Fruit fly (Drosophila melanogaster) whole organism: ENCODE measurements around the gene Ttc19.
A peak's percentile ranks its signal among the peaks of the same experiment; 100 is the strongest.

ENCODE experiments used
- CG8478 ChIP-seq: fragments of >200 bp; optimal IDR thresholded peaks from 2 replicates; lab custom pipeline; 2018; ENCODE audit warnings: inconsistent platforms
- Dll ChIP-seq: fragments of >200 bp; optimal IDR thresholded peaks from 2 replicates; lab custom pipeline; 2017
- EcR ChIP-seq, 2 experiments: fragments of >200 bp; optimal IDR thresholded peaks; 2 replicates each; lab custom pipeline; 2017; ENCODE audit warnings: missing biosample characterization in 2 of 2, missing genetic modification characterization in 2 of 2, missing genetic modification reagents in 2 of 2
- pan ChIP-seq: fragments of >200 bp; optimal IDR thresholded peaks from 2 replicates; lab custom pipeline; 2017
- psq ChIP-seq: fragments of >200 bp; optimal IDR thresholded peaks from 2 replicates; lab custom pipeline; 2017
- usp ChIP-seq: fragments of >200 bp; optimal IDR thresholded peaks from 2 replicates; lab custom pipeline; 2017; ENCODE audit warnings: missing biosample characterization, missing genetic modification characterization, mixed read lengths

Ttc19 gene

DNA sequence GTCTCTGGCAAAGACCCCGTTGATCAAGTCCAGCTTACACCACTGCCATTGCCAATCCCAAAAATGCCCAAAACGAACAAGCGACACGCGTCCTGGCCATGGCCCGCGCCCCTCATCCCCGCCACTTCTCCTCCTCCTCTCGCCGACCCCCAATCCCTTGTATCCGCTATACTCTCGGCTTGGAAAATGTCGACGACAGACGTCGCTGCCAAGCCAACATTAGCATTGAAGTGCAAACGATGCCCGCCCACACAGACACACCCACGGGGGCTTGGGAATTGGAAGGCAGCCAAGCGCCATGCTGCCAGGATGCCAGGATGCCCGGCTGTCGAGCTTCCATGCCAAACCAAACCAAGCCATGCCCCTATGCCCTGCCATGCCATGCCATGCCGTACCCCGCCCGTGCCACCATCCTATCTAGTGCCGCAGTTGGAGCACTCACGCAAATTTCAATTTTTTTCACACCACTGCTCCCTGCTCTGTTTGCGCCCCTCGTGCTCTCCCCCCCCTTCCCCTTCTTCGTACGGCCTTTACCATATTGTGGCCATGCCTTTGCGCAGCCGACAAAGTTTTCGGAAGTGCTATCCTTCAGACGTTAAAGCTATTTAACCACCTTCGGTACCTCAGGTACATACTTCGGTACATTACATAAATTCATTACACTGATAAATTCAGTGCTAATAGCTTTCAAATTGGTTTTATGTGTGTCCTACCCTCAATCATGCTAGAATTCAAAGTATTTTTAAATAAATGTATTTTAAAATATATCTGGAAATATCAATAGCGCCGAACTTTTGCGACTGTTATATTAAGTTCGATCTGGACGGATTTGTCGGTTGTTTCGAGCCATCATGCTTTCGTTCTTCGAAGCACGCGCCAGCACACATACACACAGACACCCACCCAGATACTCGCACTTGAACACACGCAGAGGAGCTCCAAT is 23.4 kb downstream of the Ttc19 start:
- TF ChIP-seq usp (GFP tag; lab: Kevin White, UChicago) (no peak), Dll (lab: Kevin White, UChicago) (no peak), EcR (GFP tag; optimal IDR thresholded peaks at IDR 0.05; lab: Kevin White, UChicago) (no peak), pan (lab: Kevin White, UChicago) (no peak), psq (lab: Kevin White, UChicago) (no peak), CG8478 (lab: Kevin White, UChicago) (no peak)

DNA sequence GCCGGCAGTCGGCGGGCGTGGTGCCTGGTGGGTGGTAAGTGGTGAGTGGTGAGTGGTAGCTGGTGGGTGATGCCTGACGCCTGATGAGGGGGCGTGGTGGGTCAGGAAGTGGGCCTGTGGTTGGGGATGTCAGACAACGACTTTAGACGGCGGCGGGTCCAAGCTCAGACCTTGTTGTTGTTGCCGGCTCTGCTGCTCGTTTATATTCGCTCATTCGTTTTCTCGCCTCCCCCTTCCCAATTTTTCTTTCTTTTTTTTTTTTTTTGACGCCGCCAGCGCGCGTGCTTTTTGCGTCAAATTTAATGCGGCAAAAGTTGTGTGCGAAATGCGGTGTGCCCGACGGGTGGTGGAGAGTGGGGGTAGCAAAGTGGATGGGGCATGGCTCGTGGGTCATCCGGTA is 25.3 kb downstream of the Ttc19 start:
- no peak for TF ChIP-seq pan (lab: Kevin White, UChicago)
- TF ChIP-seq usp (GFP tag; lab: Kevin White, UChicago), result no peak
- TF ChIP-seq EcR (GFP tag; optimal IDR thresholded peaks at IDR 0.05; lab: Kevin White, UChicago), result no peak
- TF ChIP-seq CG8478 (lab: Kevin White, UChicago), result no peak
- no peak for TF ChIP-seq psq (lab: Kevin White, UChicago)
- no peak for TF ChIP-seq Dll (lab: Kevin White, UChicago)

DNA sequence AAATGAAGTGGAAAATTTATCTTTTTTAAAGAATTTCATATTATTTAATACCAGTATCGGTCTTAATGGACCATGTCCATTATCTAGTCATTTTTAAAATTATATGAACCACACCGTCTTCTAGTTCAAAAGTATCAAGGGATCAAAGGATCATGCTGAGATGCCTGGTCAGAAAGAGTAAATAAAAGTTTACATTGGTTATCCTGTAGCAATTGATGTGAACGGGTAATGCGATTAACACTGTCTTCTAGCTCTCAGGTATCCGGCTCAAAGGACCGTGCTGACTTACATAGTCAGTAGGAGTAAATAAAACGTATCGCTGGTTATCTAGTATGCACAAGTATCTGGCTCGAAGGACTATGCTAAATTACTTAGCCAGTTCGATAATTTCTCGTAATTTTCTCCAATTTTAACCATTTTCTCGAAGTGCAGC is 25.8 kb downstream of the Ttc19 start:
- no peak for TF ChIP-seq EcR (GFP tag; optimal IDR thresholded peaks at IDR 0.05; lab: Kevin White, UChicago)
- no peak for TF ChIP-seq Dll (lab: Kevin White, UChicago)
- TF ChIP-seq CG8478 (lab: Kevin White, UChicago), result no peak
- no peak for TF ChIP-seq usp (GFP tag; lab: Kevin White, UChicago)
- no peak for TF ChIP-seq psq (lab: Kevin White, UChicago)
- no peak for TF ChIP-seq pan (lab: Kevin White, UChicago)

DNA sequence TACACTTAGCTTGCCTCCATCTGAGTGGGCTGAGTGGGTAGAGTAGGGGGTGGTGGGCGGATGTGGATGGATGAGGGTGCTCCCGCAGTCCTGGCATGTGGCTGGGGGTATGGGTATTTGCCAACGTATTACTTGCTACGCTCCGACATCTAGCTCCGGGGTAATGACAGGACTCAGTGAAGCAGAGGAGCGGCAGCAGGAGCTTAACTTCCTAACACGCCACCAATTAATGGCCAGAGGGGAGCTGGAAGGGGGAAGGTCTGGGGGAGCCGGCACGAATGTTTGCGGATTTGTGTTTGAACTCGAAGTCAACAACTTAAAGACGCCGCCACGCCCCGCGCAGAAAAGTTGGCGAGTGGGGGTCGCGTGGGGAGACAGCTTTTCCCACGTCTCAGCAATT is 26.7 kb downstream of the Ttc19 start:
- TF ChIP-seq pan (lab: Kevin White, UChicago) (no peak), psq (lab: Kevin White, UChicago) (no peak), CG8478 (lab: Kevin White, UChicago) (no peak), usp (GFP tag; lab: Kevin White, UChicago) (no peak), Dll (lab: Kevin White, UChicago) (no peak), EcR (GFP tag; optimal IDR thresholded peaks at IDR 0.05; lab: Kevin White, UChicago) (no peak)

DNA sequence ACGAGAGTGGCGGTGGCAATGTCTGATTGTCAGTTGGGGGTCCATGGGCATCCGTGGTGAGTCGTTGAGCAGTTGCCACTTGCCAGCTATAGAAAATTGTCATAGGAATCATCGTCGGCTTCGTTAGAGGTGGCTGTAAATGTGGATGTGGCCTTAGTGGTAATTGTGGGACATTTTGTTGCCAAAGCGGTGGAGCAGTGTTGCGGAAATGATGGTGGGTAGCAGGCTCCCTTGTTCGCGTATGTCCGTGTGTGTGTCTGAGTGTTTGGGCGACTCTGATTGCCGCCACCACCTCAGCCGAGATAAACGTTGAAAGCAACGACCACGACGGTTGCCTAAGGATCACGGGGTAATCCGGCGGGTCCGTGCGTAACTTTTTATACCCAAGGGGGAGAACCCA is 27.9 kb downstream of the Ttc19 start:
- TF ChIP-seq EcR (GFP tag; optimal IDR thresholded peaks at IDR 0.05; lab: Kevin White, UChicago) (no peak), psq (lab: Kevin White, UChicago) (no peak), pan (lab: Kevin White, UChicago) (no peak), Dll (lab: Kevin White, UChicago) (no peak), usp (GFP tag; lab: Kevin White, UChicago) (no peak), CG8478 (lab: Kevin White, UChicago) (no peak)

DNA sequence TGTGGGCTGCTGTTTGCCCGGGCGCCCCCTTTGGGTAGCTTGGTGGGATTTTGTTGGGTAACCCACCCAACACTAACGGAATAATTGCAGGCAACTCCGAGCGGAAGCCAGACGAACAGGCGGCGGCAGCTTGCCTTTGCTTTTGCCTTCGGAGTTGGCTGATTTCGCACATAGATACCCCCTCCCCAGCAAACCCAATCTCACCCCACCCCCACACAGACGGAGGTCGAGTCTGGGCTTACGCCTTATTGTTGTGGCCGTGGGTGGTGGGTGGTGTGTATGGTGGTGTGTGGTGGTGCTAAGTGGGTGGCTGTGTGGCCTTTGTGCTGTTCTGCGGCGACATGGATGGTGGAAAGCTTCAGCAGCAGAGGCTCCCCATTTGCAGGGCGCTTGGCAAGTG is 29.3 kb downstream of the Ttc19 start:
- no peak for TF ChIP-seq EcR (GFP tag; optimal IDR thresholded peaks at IDR 0.05; lab: Kevin White, UChicago)
- TF ChIP-seq usp (GFP tag; lab: Kevin White, UChicago), result no peak
- TF ChIP-seq pan (lab: Kevin White, UChicago), result no peak
- TF ChIP-seq CG8478 (lab: Kevin White, UChicago), result no peak
- no peak for TF ChIP-seq Dll (lab: Kevin White, UChicago)

DNA sequence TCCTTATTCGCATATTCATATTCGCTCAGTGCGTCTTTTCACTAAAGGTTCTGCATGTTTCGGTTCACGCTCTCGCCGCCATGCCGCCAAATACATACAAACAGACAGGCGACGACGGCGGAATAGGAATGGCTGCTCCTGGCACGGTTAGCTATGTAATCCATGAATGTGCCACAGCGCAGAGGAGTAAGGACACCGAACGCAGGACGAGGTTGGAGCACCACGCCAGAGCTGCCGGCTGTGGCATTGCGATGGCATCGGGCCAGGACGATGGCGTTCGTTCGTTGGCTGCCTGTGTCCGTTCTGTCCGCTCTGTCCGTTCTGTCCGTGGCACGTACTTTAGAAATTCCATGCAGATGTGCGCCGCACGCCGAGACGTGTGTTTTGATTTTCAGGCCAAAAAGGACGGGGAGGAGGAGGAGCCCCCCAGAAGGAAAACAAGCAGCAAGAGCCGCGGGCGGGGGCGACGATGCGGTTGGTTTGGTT is 30.0 kb downstream of the Ttc19 start:
- TF ChIP-seq Dll (lab: Kevin White, UChicago), result no peak

DNA sequence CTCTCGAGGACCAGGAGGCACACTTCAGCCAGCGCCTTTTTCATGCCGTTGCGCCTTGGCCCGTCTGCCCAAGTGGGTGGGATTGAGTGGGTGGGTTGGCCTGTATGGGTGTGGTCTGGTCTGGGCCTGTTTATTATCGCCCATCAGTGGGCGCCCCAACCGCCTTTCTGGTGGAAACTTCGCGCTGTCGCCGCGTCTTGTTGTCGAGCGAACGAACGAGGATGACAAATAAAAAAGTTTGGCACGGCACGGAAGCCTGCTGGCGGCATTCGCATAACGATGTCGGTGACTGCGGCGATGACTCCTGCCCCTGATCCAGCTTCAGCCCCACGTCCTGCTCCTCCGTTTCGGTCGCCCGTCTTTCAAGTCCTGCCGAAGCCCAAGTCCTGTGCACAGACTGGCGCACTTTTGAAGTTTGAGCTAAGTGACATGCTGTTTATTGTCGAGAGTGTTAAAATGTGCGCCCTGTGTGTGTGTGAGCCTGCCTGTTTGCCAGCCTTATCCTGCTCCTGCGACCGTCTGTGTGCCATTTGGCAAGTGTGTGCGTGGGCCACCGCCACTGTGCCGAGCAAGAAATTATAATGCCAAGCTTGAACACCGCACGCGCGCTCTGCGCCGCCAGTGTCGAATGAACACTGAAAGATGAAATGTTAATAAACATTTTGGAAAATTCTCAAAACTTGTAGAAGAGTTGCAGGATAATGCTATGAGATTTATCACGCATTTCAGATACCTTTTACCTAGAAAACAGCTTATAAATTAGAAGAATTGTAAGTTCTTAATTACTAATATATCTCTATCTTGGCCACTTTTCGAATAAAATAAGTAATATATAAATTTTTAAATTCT is 30.7 kb downstream of the Ttc19 start:
- TF ChIP-seq Dll (lab: Kevin White, UChicago) (no peak), CG8478 (lab: Kevin White, UChicago) (no peak), usp (GFP tag; lab: Kevin White, UChicago) (no peak)

DNA sequence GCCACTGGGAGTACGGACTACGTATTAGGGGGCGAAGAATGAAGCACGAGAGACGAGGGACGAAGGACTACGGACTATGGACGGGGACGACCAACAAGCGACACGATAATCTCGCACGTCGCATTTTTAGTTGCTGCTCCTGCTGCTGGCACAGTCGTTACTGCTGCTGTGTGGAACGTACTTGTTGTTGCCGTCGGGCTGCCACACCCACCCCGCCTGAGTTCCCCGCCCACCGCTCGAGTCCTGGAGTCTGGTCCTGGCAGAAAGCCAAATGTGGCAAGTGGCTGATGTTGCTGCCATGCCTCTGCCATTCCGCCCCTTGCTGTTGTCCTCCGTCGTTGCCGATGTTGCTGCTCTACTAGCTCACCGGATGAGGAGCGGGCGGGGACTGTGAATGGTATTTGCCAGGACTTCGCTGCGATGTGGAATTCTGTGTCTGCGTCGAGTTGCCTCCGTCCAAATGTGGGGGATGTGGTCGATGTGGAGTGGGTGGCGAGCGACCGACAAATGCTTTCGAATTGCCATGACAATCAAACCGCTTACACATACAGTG is 32.1 kb downstream of the Ttc19 start:
- TF ChIP-seq pan (lab: Kevin White, UChicago) (no peak), Dll (lab: Kevin White, UChicago) (no peak), psq (lab: Kevin White, UChicago) (no peak), CG8478 (lab: Kevin White, UChicago) (no peak), EcR (GFP tag; optimal IDR thresholded peaks at IDR 0.05; lab: Kevin White, UChicago) (no peak), usp (GFP tag; lab: Kevin White, UChicago) (no peak)

DNA sequence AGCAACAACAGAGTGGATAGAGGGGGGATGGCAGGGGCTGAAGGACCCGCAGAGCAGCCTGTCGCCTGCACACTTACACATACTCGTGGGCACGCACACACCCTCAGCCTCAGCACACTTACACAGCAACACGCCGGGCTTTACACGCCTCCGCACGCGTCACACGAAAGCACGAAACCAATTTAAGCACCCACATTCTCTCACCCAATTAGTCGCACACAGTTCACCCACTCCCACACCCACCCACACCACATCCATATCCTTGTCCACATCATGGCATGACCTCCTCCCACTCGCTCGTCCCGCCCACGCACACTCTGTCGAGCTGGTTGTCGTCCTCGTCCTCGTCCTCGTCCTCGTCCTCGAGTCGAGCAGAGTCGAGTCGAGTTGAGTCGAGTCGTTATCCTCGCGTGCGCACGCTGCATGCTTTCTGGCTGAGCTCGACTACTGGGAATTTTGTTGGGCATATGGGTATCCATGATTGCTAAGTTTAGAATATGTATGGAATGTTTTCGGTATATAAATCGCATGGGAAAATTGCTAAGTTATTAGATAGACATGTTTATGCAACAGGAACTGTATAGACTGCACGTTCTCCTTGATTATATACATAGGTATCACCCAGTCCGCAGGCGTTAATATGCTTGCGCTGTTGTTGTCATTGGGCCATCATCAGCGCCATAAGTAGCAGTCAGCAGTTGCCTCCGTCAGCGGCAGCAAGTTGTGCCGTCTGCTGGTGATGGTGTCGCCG is 32.9 kb downstream of the Ttc19 start:
- TF ChIP-seq EcR (GFP tag; optimal IDR thresholded peaks at IDR 0.05; lab: Kevin White, UChicago), result no peak
- TF ChIP-seq pan (lab: Kevin White, UChicago), result peak; percentile 62
- no peak for TF ChIP-seq Dll (lab: Kevin White, UChicago)
- no peak for TF ChIP-seq usp (GFP tag; lab: Kevin White, UChicago)
- TF ChIP-seq CG8478 (lab: Kevin White, UChicago), result no peak
- TF ChIP-seq psq (lab: Kevin White, UChicago), result no peak
